Fruit fly (Drosophila melanogaster) whole organism, embryonic: ENCODE measurements around the gene CG2691.

Source experiments
- CG10654 ChIP-seq: fragments of 200-800 bp; sonication (Bioruptor generic); optimal IDR thresholded peaks from 2 replicates; lab custom pipeline; 2016; ENCODE audit warnings: missing biosample characterization, missing genetic modification characterization
- CG11696 ChIP-seq: fragments of 200-800 bp; sonication (Bioruptor generic); IDR thresholded peaks from 2 replicates; pipeline ENCODE4 v1.3.6; 2022; ENCODE audit warnings: missing biosample characterization, missing genetic modification characterization
- CG13287 ChIP-seq: fragments of 200-800 bp; sonication (Bioruptor generic); IDR thresholded peaks from 2 replicates; pipeline ENCODE4 v1.3.6; 2022; ENCODE audit warnings: missing biosample characterization, missing genetic modification characterization; ENCODE audit not compliant: partially characterized antibody
- CG15696 ChIP-seq: fragments of 200-800 bp; sonication (Bioruptor generic); optimal IDR thresholded peaks from 2 replicates; lab custom pipeline; 2019; ENCODE audit warnings: missing biosample characterization, mild to moderate bottlenecking, missing genetic modification characterization, moderate library complexity
- CG16863 ChIP-seq: fragments of 200-800 bp; sonication (Bioruptor generic); optimal IDR thresholded peaks from 3 replicates; lab custom pipeline; 2016; ENCODE audit warnings: missing biosample characterization, missing genetic modification characterization
- CG17361 ChIP-seq: fragments of 200-800 bp; sonication (Bioruptor generic); IDR thresholded peaks from 3 replicates; pipeline ENCODE4 v1.3.6; 2022; ENCODE audit warnings: missing biosample characterization, missing genetic modification characterization
- CG17568 ChIP-seq: fragments of 200-800 bp; sonication (Bioruptor generic); optimal IDR thresholded peaks from 2 replicates; lab custom pipeline; 2018; ENCODE audit warnings: missing biosample characterization, mild to moderate bottlenecking, missing genetic modification characterization, moderate library complexity
- CG30020 ChIP-seq: fragments of 200-800 bp; optimal IDR thresholded peaks from 2 replicates; lab custom pipeline; 2019; ENCODE audit warnings: missing biosample characterization, mild to moderate bottlenecking, missing genetic modification characterization, moderate library complexity
- CG3065 ChIP-seq: fragments of 200-800 bp; sonication (Bioruptor generic); optimal IDR thresholded peaks from 2 replicates; lab custom pipeline; 2016; ENCODE audit warnings: missing biosample characterization, missing genetic modification characterization
- CG34376 ChIP-seq: fragments of 200-800 bp; sonication (Bioruptor generic); optimal IDR thresholded peaks from 2 replicates; lab custom pipeline; 2018; ENCODE audit warnings: missing biosample characterization, mild to moderate bottlenecking, missing genetic modification characterization
- CG34422 ChIP-seq: fragments of 200-800 bp; sonication (Bioruptor generic); IDR thresholded peaks from 3 replicates; pipeline ENCODE4 v1.3.6; 2022; ENCODE audit warnings: missing biosample characterization, missing genetic modification characterization
- CG5180 ChIP-seq: fragments of 200-800 bp; sonication (Bioruptor generic); optimal IDR thresholded peaks from 3 replicates; lab custom pipeline; 2017; ENCODE audit warnings: missing biosample characterization, missing genetic modification characterization, mild to moderate bottlenecking, moderate library complexity, missing genetic modification reagents
- CG7372 ChIP-seq: fragments of 200-800 bp; sonication (Bioruptor generic); IDR thresholded peaks from 2 replicates; pipeline ENCODE4 v1.3.6; 2022; ENCODE audit warnings: missing biosample characterization, missing genetic modification characterization
- CG7963 ChIP-seq: fragments of 200-800 bp; sonication (Bioruptor generic); IDR thresholded peaks from 3 replicates; pipeline ENCODE4 v1.3.6; 2022; ENCODE audit warnings: missing biosample characterization, missing genetic modification characterization; ENCODE audit not compliant: partially characterized antibody
- CG7987 ChIP-seq: fragments of 200-800 bp; sonication (Bioruptor generic); optimal IDR thresholded peaks from 2 replicates; lab custom pipeline; 2018; ENCODE audit warnings: missing biosample characterization, mild to moderate bottlenecking, missing genetic modification characterization, moderate library complexity
- Ets65A ChIP-seq: fragments of 200-800 bp; sonication (Bioruptor generic); peaks from one replicate; lab custom pipeline; 2016; ENCODE audit warnings: missing biosample characterization, missing genetic modification characterization
- Fer3 ChIP-seq: fragments of 200-800 bp; sonication (Bioruptor generic); optimal IDR thresholded peaks from 2 replicates; lab custom pipeline; 2018; ENCODE audit warnings: missing biosample characterization, mild to moderate bottlenecking, missing genetic modification characterization, moderate library complexity
- GATAe ChIP-seq: fragments of 200-800 bp; sonication (Bioruptor generic); conservative IDR thresholded peaks from 2 replicates; pipeline ENCODE4 v1.3.6; 2022; ENCODE audit warnings: missing biosample characterization, missing genetic modification characterization
- Hey ChIP-seq: fragments of 200-800 bp; sonication (Bioruptor generic); optimal IDR thresholded peaks from 3 replicates; lab custom pipeline; 2018; ENCODE audit warnings: missing biosample characterization, mild to moderate bottlenecking, missing genetic modification characterization
- HmgZ ChIP-seq: fragments of 200-800 bp; sonication (Bioruptor generic); optimal IDR thresholded peaks from 2 replicates; lab custom pipeline; 2018; ENCODE audit warnings: missing biosample characterization, mild to moderate bottlenecking, missing genetic modification characterization
- Hmr ChIP-seq: fragments of 200-800 bp; sonication (Bioruptor generic); optimal IDR thresholded peaks from 3 replicates; lab custom pipeline; 2017; ENCODE audit warnings: mild to moderate bottlenecking, missing biosample characterization, missing genetic modification reagents, missing genetic modification characterization
- Hr78 ChIP-seq, 2 experiments: fragments of 200-800 bp in 1 of 2; fragments of >200 bp in 1 of 2; sonication (Bioruptor generic) in 1 of 2; optimal IDR thresholded peaks; 2 replicates each; lab custom pipeline; 2017 to 2019; ENCODE audit warnings: missing biosample characterization in 2 of 2, missing genetic modification characterization in 2 of 2, mild to moderate bottlenecking in 1 of 2, moderate library complexity in 1 of 2
- Kr ChIP-seq: fragments of 200-800 bp; sonication (Bioruptor generic); optimal IDR thresholded peaks from 2 replicates; lab custom pipeline; 2017; ENCODE audit warnings: missing biosample characterization, mild to moderate bottlenecking, missing genetic modification characterization
- Mrtf ChIP-seq: fragments of 200-800 bp; sonication (Bioruptor generic); IDR thresholded peaks from 3 replicates; pipeline ENCODE4 v1.3.6; 2022; ENCODE audit warnings: missing biosample characterization, missing genetic modification characterization
- Nf-YC ChIP-seq: fragments of 200-800 bp; optimal IDR thresholded peaks from 3 replicates; lab custom pipeline; 2019; ENCODE audit warnings: missing biosample characterization, mild to moderate bottlenecking, missing genetic modification characterization, moderate library complexity
- Poxn ChIP-seq: fragments of 200-800 bp; sonication (Bioruptor generic); IDR thresholded peaks from 2 replicates; pipeline ENCODE4 v1.3.6; 2022; ENCODE audit warnings: missing biosample characterization, missing genetic modification characterization
- TFAM ChIP-seq: fragments of 200-800 bp; sonication (Bioruptor generic); optimal IDR thresholded peaks from 2 replicates; lab custom pipeline; 2017; ENCODE audit warnings: missing biosample characterization, missing genetic modification characterization, inconsistent platforms
- Trl ChIP-seq, 3 experiments: fragments of >200 bp in 2 of 3; fragments of 200-800 bp in 1 of 3; sonication (Bioruptor generic) in 1 of 3; optimal IDR thresholded peaks; 2 replicates in 1 of 3; 3 replicates in 2 of 3; lab custom pipeline; 2016 to 2017; ENCODE audit warnings: missing biosample characterization in 1 of 3, missing genetic modification characterization in 1 of 3
- Xrp1 ChIP-seq: fragments of 200-800 bp; sonication (Bioruptor generic); IDR thresholded peaks from 2 replicates; pipeline ENCODE4 v1.3.6; 2022; ENCODE audit warnings: missing biosample characterization, missing genetic modification characterization
- al ChIP-seq: fragments of 200-800 bp; sonication (Bioruptor generic); IDR thresholded peaks from 2 replicates; pipeline ENCODE4 v1.3.6; 2022; ENCODE audit warnings: missing biosample characterization, missing genetic modification characterization
- ash1 ChIP-seq: fragments of 200-800 bp; sonication (Bioruptor generic); optimal IDR thresholded peaks from 2 replicates; lab custom pipeline; 2018; ENCODE audit warnings: missing biosample characterization, mild to moderate bottlenecking, missing genetic modification characterization
- az2 ChIP-seq: fragments of 200-800 bp; sonication (Bioruptor generic); optimal IDR thresholded peaks from 3 replicates; lab custom pipeline; 2016; ENCODE audit warnings: missing biosample characterization, missing genetic modification characterization
- corto ChIP-seq: fragments of 200-800 bp; sonication (Bioruptor generic); optimal IDR thresholded peaks from 2 replicates; lab custom pipeline; 2016; ENCODE audit warnings: missing biosample characterization, mild to moderate bottlenecking, missing genetic modification characterization, moderate library complexity
- crol ChIP-seq: fragments of 200-800 bp; sonication (Bioruptor generic); IDR thresholded peaks from 2 replicates; pipeline ENCODE4 v1.3.6; 2022; ENCODE audit warnings: missing biosample characterization, missing genetic modification characterization
- cwo ChIP-seq: fragments of 200-800 bp; sonication (Bioruptor generic); optimal IDR thresholded peaks from 3 replicates; lab custom pipeline; 2017; ENCODE audit warnings: missing biosample characterization, missing genetic modification characterization, mild to moderate bottlenecking, moderate library complexity, missing genetic modification reagents
- eve ChIP-seq, 2 experiments: fragments of >200 bp; optimal IDR thresholded peaks; 2 replicates each; lab custom pipeline; 2017; ENCODE audit warnings: missing biosample characterization in 2 of 2, missing genetic modification characterization in 2 of 2
- gem ChIP-seq: fragments of 200-800 bp; sonication (Bioruptor generic); optimal IDR thresholded peaks from 2 replicates; lab custom pipeline; 2019; ENCODE audit warnings: missing biosample characterization, mild to moderate bottlenecking, missing genetic modification characterization, moderate library complexity
- grn ChIP-seq: fragments of 200-800 bp; sonication (Bioruptor generic); optimal IDR thresholded peaks from 3 replicates; lab custom pipeline; 2017; ENCODE audit warnings: missing biosample characterization, missing genetic modification characterization
- ind ChIP-seq: fragments of 200-800 bp; sonication (Bioruptor generic); optimal IDR thresholded peaks from 3 replicates; lab custom pipeline; 2016; ENCODE audit warnings: missing biosample characterization, missing genetic modification characterization
- jumu ChIP-seq: fragments of 200-800 bp; sonication (Bioruptor generic); optimal IDR thresholded peaks from 3 replicates; lab custom pipeline; 2016; ENCODE audit warnings: missing biosample characterization, missing genetic modification characterization
- lov ChIP-seq, 2 experiments: fragments of 200-800 bp in 1 of 2; fragments of >200 bp in 1 of 2; sonication (Bioruptor generic) in 1 of 2; IDR thresholded peaks in 1 of 2; optimal IDR thresholded peaks in 1 of 2; 2 replicates in 1 of 2; 3 replicates in 1 of 2; pipeline versions ENCODE4 v1.3.6 to Lab custom; 2017 to 2022; ENCODE audit warnings: missing biosample characterization in 1 of 2, missing genetic modification characterization in 1 of 2
- mld ChIP-seq: fragments of 200-800 bp; sonication (Bioruptor generic); IDR thresholded peaks from 3 replicates; pipeline ENCODE4 v1.3.6; 2022; ENCODE audit warnings: missing biosample characterization, missing genetic modification characterization; ENCODE audit not compliant: partially characterized antibody
- nerfin-2 ChIP-seq: fragments of 200-800 bp; sonication (Bioruptor generic); IDR thresholded peaks from 2 replicates; pipeline ENCODE4 v1.3.6; 2022; ENCODE audit warnings: missing biosample characterization, missing genetic modification characterization; ENCODE audit not compliant: partially characterized antibody
- odd ChIP-seq: fragments of 200-800 bp; sonication (Bioruptor generic); optimal IDR thresholded peaks from 2 replicates; lab custom pipeline; 2017; ENCODE audit warnings: missing biosample characterization, mild to moderate bottlenecking, missing genetic modification characterization
- phol ChIP-seq: fragments of 200-800 bp; sonication (Bioruptor generic); optimal IDR thresholded peaks from 3 replicates; lab custom pipeline; 2018; ENCODE audit warnings: missing biosample characterization, mild to moderate bottlenecking, missing genetic modification characterization, moderate library complexity
- ranshi ChIP-seq: fragments of 200-800 bp; sonication (Bioruptor generic); IDR thresholded peaks from 2 replicates; pipeline ENCODE4 v1.3.6; 2022; ENCODE audit warnings: missing biosample characterization, missing genetic modification characterization
- rib ChIP-seq: fragments of 200-800 bp; sonication (Bioruptor generic); IDR thresholded peaks from 2 replicates; pipeline ENCODE4 v1.3.6; 2022; ENCODE audit warnings: missing biosample characterization, missing genetic modification characterization
- sug ChIP-seq: fragments of 200-800 bp; optimal IDR thresholded peaks from 2 replicates; lab custom pipeline; 2019; ENCODE audit warnings: missing biosample characterization, mild to moderate bottlenecking, missing genetic modification characterization, moderate library complexity

The CG2691 gene

DNA sequence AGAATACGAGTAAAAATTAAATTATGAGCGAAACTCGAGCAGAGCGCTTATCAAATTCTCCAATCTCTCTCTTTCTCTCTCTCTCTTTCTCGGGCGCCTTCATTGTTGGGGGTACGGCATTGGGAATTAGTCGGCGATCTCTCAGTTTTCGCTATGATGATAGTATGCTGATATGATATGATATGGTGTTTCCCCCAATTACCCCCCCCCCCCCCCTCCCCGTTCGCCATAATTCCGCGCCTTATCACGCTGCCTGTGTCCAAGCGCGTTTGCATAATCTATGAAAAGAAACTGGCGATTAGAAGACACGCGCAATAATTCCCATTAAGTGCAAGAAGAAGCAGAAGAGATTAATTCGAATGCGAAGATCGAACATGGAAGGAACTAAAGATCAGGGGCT, 12.6 kb upstream of the CG2691 start (continued):
- TF ChIP-seq ind (GFP tag; lab: Kevin White, UChicago) (no peak), Nf-YC (tag; lab: Kevin White, UChicago) (no peak), grn (GFP tag; lab: Kevin White, UChicago) (peak; percentile 16), Poxn (GFP tag; lab: Robert Waterston, UW) (no peak), odd (GFP tag; lab: Kevin White, UChicago) (no peak), ranshi (no peak), gem (tag; lab: Kevin White, UChicago) (no peak), rib (GFP tag; lab: Robert Waterston, UW) (0 out of 2 replicates have a peak, but pooled peaks have one; percentile 24), HmgZ (tag; lab: Kevin White, UChicago) (no peak), phol (tag; lab: Kevin White, UChicago) (no peak), CG3065 (no peak), mld (GFP tag; lab: Robert Waterston, UW) (no peak), CG34422 (GFP tag; lab: Robert Waterston, UW) (no peak), jumu (no peak), CG7963 (no peak), sug (peak; percentile 98), Hey (no peak), CG15696 (tag; lab: Kevin White, UChicago) (no peak), Hr78 (GFP tag; optimal IDR thresholded peaks at IDR 0.05; lab: Kevin White, UChicago) (no peak), CG17361 (no peak), al (GFP tag; lab: Robert Waterston, UW) (no peak), Hmr (peak; percentile 24), CG34376 (GFP tag; lab: Kevin White, UChicago) (peak; percentile 73), nerfin-2 (GFP tag; lab: Robert Waterston, UW) (0 out of 2 replicates have a peak, but pooled peaks have one; percentile 5), crol (GFP tag; lab: Robert Waterston, UW) (peak; percentile 68), GATAe (GFP tag; lab: Robert Waterston, UW) (peak; percentile 52), az2 (GFP tag; lab: Kevin White, UChicago) (no peak), Trl (optimal IDR thresholded peaks at IDR 0.05; lab: Kevin White, UChicago) (peak; percentile 12 to 43), Trl (GFP tag; optimal IDR thresholded peaks at IDR 0.05; lab: Kevin White, UChicago) (no peak), Kr (GFP tag; lab: Kevin White, UChicago) (no peak)

DNA sequence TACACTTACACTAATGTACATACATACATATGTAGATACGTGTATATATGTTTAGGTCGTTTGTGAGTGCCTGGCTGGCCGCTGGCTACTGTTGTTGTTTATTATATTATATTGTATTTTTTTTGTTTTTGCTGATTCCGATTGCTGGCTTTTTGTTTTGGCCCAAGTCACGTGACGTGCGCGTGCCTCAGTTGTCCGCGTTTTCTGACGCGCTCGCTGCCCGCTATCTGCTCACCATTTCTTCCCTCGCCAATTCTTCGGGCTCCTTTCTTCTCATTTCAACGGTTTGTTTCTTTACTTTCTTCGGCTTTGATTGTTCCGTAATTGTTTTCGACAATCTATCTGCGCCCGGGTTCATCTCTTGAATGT, 10.8 kb upstream of the CG2691 start:
- TF ChIP-seq CG17568 (GFP tag; lab: Kevin White, UChicago), result no peak
- TF ChIP-seq CG7987 (GFP tag; lab: Kevin White, UChicago), result peak; percentile 57
- TF ChIP-seq cwo, result peak; percentile 87
- peak; percentile 5 for TF ChIP-seq corto (GFP tag; lab: Kevin White, UChicago)

DNA sequence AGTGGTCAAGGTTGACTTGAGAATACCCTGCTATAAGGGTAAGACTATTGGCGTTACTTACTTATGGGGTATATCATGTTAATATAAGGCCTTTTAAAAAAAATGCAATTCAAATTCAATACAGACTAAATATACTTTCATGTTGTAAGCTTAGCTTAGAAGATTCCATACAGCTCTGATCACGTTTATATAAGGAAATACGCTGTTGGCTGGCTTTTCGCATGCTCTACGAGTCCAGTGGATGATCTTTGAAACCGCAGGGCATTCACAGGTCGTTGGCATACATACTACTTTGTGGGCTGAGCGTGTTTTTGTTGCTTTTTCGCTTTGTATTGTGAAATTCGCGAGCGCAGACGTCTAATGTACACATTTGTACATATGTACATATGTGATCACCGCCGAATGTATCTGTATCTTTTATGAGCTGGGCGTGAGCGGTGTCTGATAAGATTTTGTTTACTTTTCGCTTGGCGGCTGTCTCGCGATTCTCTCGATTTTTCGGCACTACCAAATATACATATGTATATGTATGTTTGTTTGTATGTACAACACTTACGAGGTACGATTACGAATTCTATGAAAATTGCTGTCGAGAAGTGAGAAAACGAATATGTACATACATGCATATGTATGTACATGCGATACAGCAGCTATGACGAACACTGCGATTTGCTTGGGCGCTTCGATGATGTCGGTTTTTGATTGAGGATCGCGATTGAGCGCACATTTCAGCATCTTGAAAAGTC, 10.2 kb upstream of the CG2691 start:
- TF ChIP-seq CG16863 (GFP tag; lab: Kevin White, UChicago) (peak; percentile 7), Fer3 (tag; lab: Kevin White, UChicago) (peak; percentile 51), TFAM (GFP tag; lab: Kevin White, UChicago) (no peak), ash1 (GFP tag; lab: Kevin White, UChicago) (peak; percentile 53), CG30020 (tag; lab: Kevin White, UChicago) (no peak), CG11696 (GFP tag; lab: Robert Waterston, UW) (no peak; the same call in 1 of the 2 replicates), lov (optimal IDR thresholded peaks at IDR 0.05; lab: Kevin White, UChicago) (no peak), lov (GFP tag; IDR thresholded peaks at IDR 0.05; lab: Robert Waterston, UW) (no peak), CG5180 (GFP tag; lab: Kevin White, UChicago) (peak; percentile 50), CG10654 (GFP tag; lab: Kevin White, UChicago) (no peak), Mrtf (GFP tag; lab: Robert Waterston, UW) (no peak), CG7372 (GFP tag; lab: Robert Waterston, UW) (0 out of 2 replicates have a peak, but pooled peaks have one; percentile 18), CG13287 (GFP tag; lab: Robert Waterston, UW) (no peak), Xrp1 (GFP tag; lab: Robert Waterston, UW) (peak; percentile 38), eve (GFP tag; optimal IDR thresholded peaks at IDR 0.05; lab: Kevin White, UChicago) (no peak), Ets65A (peak; percentile 92)
